Worm (Caenorhabditis elegans): ENCODE data around the gene pmk-2.

Gene pmk-2

DNA sequence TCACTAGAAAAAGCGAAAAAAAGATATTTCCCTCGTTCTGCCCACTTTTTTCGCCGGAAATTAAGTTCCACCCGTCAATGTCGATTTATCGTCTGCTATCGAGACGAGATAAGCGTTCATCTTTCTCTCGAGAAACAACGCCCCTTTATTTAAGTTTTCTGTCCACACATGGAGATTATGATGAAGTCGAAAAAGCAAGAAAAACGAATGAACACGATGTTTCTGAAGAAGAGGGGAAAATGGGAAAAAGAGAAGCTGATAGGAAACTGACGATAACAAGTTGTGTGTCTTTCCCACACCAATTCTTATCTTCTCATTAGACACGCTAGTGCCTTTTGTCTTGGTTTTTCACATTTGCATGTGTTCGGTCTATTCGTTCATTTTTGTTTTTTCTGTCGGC is 31.5 kb downstream of the pmk-2 start:
- TF ChIP-seq nhr-28 (tag; optimal IDR thresholded peaks at IDR 0.05) (peak; percentile 67), F44E2.7 (GFP tag; IDR thresholded peaks at IDR 0.05) (no peak), spr-1 (tag; optimal IDR thresholded peaks at IDR 0.05) (no peak), R02D3.7 (tag; optimal IDR thresholded peaks at IDR 0.05) (no peak), nhr-41 (GFP tag; IDR thresholded peaks at IDR 0.05) (0 out of 2 replicates have a peak, but pooled peaks have one; percentile 36), mdl-1 (tag; optimal IDR thresholded peaks at IDR 0.05) (peak in 1 of 2 experiments; percentile 37), pqm-1 (tag; optimal IDR thresholded peaks at IDR 0.05) (peak; percentile 90), T26A8.4 (GFP tag; IDR thresholded peaks at IDR 0.05) (no peak), jun-1 (tag; optimal IDR thresholded peaks at IDR 0.05) (no peak), daf-16 (GFP tag; optimal IDR thresholded peaks at IDR 0.05) (no peak), daf-16 (tag; optimal IDR thresholded peaks at IDR 0.05) (peak; percentile 34), Y5F2A.4 (GFP tag; optimal IDR thresholded peaks at IDR 0.05) (no peak), nhr-48 (tag; optimal IDR thresholded peaks at IDR 0.05) (peak; percentile 30), mxl-3 (GFP tag; optimal IDR thresholded peaks at IDR 0.05) (peak; percentile 62), ceh-20 (GFP tag; IDR thresholded peaks at IDR 0.05) (0 out of 2 replicates have a peak, but pooled peaks have one; percentile 27), ama-1 (optimal IDR thresholded peaks at IDR 0.05) (no peak), unc-39 (tag; optimal IDR thresholded peaks at IDR 0.05) (no peak), skn-1 (tag; optimal IDR thresholded peaks at IDR 0.05) (no peak), dve-1 (tag; optimal IDR thresholded peaks at IDR 0.05; ENCODE audit: insufficient read depth) (peak; percentile 52), lim-7 (GFP tag; IDR thresholded peaks at IDR 0.05) (no peak), dmd-6 (GFP tag; IDR thresholded peaks at IDR 0.05) (peak; percentile 63), Y75B8A.6 (GFP tag; IDR thresholded peaks at IDR 0.05) (0 out of 2 replicates have a peak, but pooled peaks have one; percentile 33), hlh-11 (tag; optimal IDR thresholded peaks at IDR 0.05) (peak; percentile 45), lin-1 (GFP tag; IDR thresholded peaks at IDR 0.05) (peak; percentile 71; the same call in 1 of the 2 replicates), nhr-10 (tag; optimal IDR thresholded peaks at IDR 0.05) (no peak), madf-5 (GFP tag; IDR thresholded peaks at IDR 0.05) (no peak)

DNA sequence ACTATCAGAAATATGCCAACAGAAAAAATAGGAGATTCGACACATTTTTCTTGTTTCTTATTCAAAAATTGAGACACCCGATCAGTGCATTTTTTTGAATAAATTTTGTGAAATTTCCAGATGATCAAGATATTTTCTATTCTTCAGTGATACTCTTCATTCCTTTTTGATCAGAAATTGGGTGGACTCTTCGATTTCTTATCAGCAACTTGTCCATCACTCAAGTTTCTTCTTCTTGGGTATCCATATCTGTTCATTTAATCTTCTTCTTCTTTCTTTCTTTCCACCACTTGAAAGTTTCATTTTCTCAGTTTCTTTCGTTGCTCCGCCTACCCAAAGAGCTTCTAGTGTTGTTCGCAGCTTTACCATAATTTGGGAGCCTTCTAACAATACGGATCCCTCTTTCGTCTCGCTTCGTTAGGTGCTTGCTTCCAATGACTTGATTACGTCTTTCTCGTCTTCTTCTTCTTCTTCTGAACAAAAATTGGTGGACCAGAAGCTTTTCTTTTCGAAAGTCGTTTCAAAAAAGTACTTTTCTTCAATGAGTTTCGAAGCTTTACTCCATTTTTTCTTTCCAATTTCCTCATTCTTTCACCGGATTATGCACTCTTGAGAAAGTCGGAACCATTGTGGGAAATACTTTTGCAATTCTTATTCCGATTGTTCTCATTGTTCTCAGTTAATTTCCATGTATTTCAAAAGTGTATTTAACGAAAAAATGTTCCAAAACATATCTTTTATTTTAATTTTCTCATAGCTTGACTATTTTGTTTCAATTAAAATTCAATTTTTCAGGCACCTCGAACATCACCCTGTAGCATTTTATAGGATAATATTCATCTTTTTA is 32.6 kb downstream of the pmk-2 start, which contains the start of gene pct-1:
pct-1 (plus strand) TSS at position 797 of the 847 bp plus-strand sequence.
- TF ChIP-seq dmd-6 (GFP tag; IDR thresholded peaks at IDR 0.05) (no peak), aha-1 (tag) (peak; percentile 2), lim-7 (GFP tag; IDR thresholded peaks at IDR 0.05) (no peak), unc-62 (GFP tag; optimal IDR thresholded peaks at IDR 0.05 in 1 of 2) (peak in 1 of 2 experiments; percentile 82), unc-62 (tag; optimal IDR thresholded peaks at IDR 0.05) (no peak), spr-3 (GFP tag; optimal IDR thresholded peaks at IDR 0.05) (no peak)

DNA sequence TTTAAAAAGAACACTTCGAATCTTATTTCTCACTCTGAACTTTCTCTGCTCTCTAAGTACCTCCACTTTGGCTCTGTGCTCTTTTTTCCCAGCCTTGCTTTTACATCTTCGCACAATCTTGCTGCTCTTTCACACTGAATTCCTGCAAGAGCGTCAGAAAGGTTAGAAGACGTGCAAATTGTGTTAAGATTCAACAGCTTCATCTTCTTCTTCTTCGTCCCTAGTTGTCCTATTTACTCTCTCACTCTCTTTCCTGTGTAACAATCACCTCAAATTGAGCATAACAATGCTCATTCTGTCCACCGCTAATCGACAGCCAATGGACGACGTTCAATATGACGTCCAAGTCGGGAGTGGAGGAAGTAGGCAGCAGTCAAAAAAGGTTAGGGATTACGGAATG is 38.1 kb downstream of the pmk-2 start:
- TF ChIP-seq aha-1 (tag) (peak; percentile 73), fkh-10 (GFP tag; optimal IDR thresholded peaks at IDR 0.05) (peak; percentile 94), ctbp-1 (GFP tag; IDR thresholded peaks at IDR 0.05) (0 out of 2 replicates have a peak, but pooled peaks have one; percentile 27), ceh-20 (GFP tag; IDR thresholded peaks at IDR 0.05) (no peak)

DNA sequence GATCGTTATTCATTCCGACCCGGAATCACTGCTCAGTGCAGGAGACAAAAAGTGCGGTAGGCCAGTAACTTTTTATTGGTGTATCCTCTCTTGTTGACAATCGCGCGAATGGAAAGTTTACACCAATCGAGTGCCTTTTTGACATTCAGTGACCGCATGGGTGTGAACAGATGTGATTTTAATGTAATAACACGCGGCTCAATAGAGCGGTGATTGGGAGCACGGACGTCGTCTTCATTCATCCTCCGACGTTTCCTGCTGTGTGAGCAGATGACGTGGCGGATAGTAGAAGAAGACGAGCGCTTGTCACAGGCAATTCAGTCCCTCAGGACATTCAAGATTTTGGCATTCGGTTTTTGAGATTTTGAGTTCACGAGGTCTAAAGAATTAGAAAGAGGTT is 39.3 kb downstream of the pmk-2 start:
- TF ChIP-seq unc-62 (GFP tag; optimal IDR thresholded peaks at IDR 0.05 in 1 of 2) (peak in 1 of 2 experiments; percentile 16), unc-62 (tag; optimal IDR thresholded peaks at IDR 0.05) (no peak), ces-1 (GFP tag; optimal IDR thresholded peaks at IDR 0.05) (peak; percentile 7), mxl-2 (GFP tag; conservative IDR thresholded peaks at IDR 0.05) (no peak), aha-1 (tag) (peak; percentile 48)

All from whole organism, L4 larva.